Worm (Caenorhabditis elegans): ENCODE results near the gene npr-38.

Gene npr-38

ce11 chrX:6341513-6341912 lies 30.0 kb downstream of the npr-38 start, which contains the start of gene C03B1.7:
TSS of gene C03B1.7 (plus strand) at chrX:6341813.
- TF ChIP-seq nhr-67 (tag; optimal IDR thresholded peaks at IDR 0.05) (no peak), nhr-77 (tag; optimal IDR thresholded peaks at IDR 0.05) (no peak), pha-4 (tag; optimal IDR thresholded peaks at IDR 0.05) (no peak), lsy-12 (tag; optimal IDR thresholded peaks at IDR 0.05) (no peak), unc-62 (GFP tag; optimal IDR thresholded peaks at IDR 0.05) (no peak), ztf-11 (tag; optimal IDR thresholded peaks at IDR 0.05) (no peak), egl-5 (tag; optimal IDR thresholded peaks at IDR 0.05) (no peak), sea-2 (GFP tag; optimal IDR thresholded peaks at IDR 0.05) (no peak), nfya-1 (tag; optimal IDR thresholded peaks at IDR 0.05; ENCODE audit: insufficient read depth) (no peak), lin-39 (tag; optimal IDR thresholded peaks at IDR 0.05) (no peak)

ce11 chrX:6345785-6346184 lies 34.3 kb downstream of the npr-38 start:
- no peak for TF ChIP-seq tbx-2 (tag; optimal IDR thresholded peaks at IDR 0.05)
- TF ChIP-seq nhr-11 (tag; optimal IDR thresholded peaks at IDR 0.05) = no peak
- no peak for TF ChIP-seq eor-1 (tag; optimal IDR thresholded peaks at IDR 0.05)
- TF ChIP-seq fkh-10 (GFP tag; optimal IDR thresholded peaks at IDR 0.05) = no peak
- TF ChIP-seq mdl-1 (tag; optimal IDR thresholded peaks at IDR 0.05) = no peak
- TF ChIP-seq fos-1 (tag; optimal IDR thresholded peaks at IDR 0.05) = no peak

ce11 chrX:6347013-6347412 lies 35.5 kb downstream of the npr-38 start, which contains the start of gene C03B1.9:
TSS of gene C03B1.9 (minus strand) at chrX:6347113.
- TF ChIP-seq mml-1 (tag; optimal IDR thresholded peaks at IDR 0.05) = no peak
- TF ChIP-seq ceh-28 (tag; optimal IDR thresholded peaks at IDR 0.05) = no peak
- no peak for TF ChIP-seq ztf-11 (tag; optimal IDR thresholded peaks at IDR 0.05)
- no peak for TF ChIP-seq egl-5 (tag; optimal IDR thresholded peaks at IDR 0.05)
- TF ChIP-seq ztf-4 (tag; optimal IDR thresholded peaks at IDR 0.05) = no peak
- TF ChIP-seq nfya-1 (tag; optimal IDR thresholded peaks at IDR 0.05; ENCODE audit: insufficient read depth) = no peak
- TF ChIP-seq daf-12 (tag; optimal IDR thresholded peaks at IDR 0.05) = no peak
- no peak for TF ChIP-seq eor-1 (tag; optimal IDR thresholded peaks at IDR 0.05)
- TF ChIP-seq pqm-1 (tag; optimal IDR thresholded peaks at IDR 0.05) = no peak
- TF ChIP-seq jun-1 (tag; optimal IDR thresholded peaks at IDR 0.05) = no peak
- TF ChIP-seq lsy-12 (tag; optimal IDR thresholded peaks at IDR 0.05) = no peak
- TF ChIP-seq mdl-1 (tag; optimal IDR thresholded peaks at IDR 0.05) = no peak
- TF ChIP-seq nhr-237 (tag; optimal IDR thresholded peaks at IDR 0.05) = no peak
- TF ChIP-seq nhr-28 (tag; optimal IDR thresholded peaks at IDR 0.05) = no peak
- TF ChIP-seq fkh-10 (GFP tag; optimal IDR thresholded peaks at IDR 0.05) = no peak
- TF ChIP-seq egl-27 (tag; optimal IDR thresholded peaks at IDR 0.05) = no peak

ce11 chrX:6350016-6350415 lies 38.5 kb downstream of the npr-38 start, which contains the start of gene C03B1.6:
TSS of gene C03B1.6 (plus strand) at chrX:6350316.
- TF ChIP-seq unc-62 (GFP tag; optimal IDR thresholded peaks at IDR 0.05) (no peak), nhr-76 (tag; optimal IDR thresholded peaks at IDR 0.05) (no peak), nhr-28 (tag; optimal IDR thresholded peaks at IDR 0.05) (no peak), nhr-12 (tag; optimal IDR thresholded peaks at IDR 0.05) (no peak), egl-5 (tag; optimal IDR thresholded peaks at IDR 0.05) (no peak), elt-2 (tag; optimal IDR thresholded peaks at IDR 0.05) (no peak), ztf-4 (tag; optimal IDR thresholded peaks at IDR 0.05) (no peak)

ce11 chrX:6353763-6354162 lies 42.3 kb downstream of the npr-38 start:
- TF ChIP-seq fos-1 (tag; optimal IDR thresholded peaks at IDR 0.05) (no peak), pqm-1 (tag; optimal IDR thresholded peaks at IDR 0.05) (peak; percentile 45)

- TF ChIP-seq unc-62 (GFP tag; optimal IDR thresholded peaks at IDR 0.05) (no peak), fkh-10 (GFP tag; optimal IDR thresholded peaks at IDR 0.05) (no peak), fos-1 (tag; optimal IDR thresholded peaks at IDR 0.05) (no peak), lin-15B (tag; optimal IDR thresholded peaks at IDR 0.05) (no peak), unc-39 (tag; optimal IDR thresholded peaks at IDR 0.05) (no peak), fkh-2 (tag; optimal IDR thresholded peaks at IDR 0.05) (no peak), tbx-2 (tag; optimal IDR thresholded peaks at IDR 0.05) (no peak), ztf-11 (tag; optimal IDR thresholded peaks at IDR 0.05) (no peak), nhr-23 (tag; optimal IDR thresholded peaks at IDR 0.05) (no peak), nhr-77 (tag; optimal IDR thresholded peaks at IDR 0.05) (no peak), hmg-11 (tag; optimal IDR thresholded peaks at IDR 0.05) (no peak), pqm-1 (tag; optimal IDR thresholded peaks at IDR 0.05) (no peak), nhr-12 (tag; optimal IDR thresholded peaks at IDR 0.05) (no peak), eor-1 (tag; optimal IDR thresholded peaks at IDR 0.05) (no peak)
These were observed 43.6 kb downstream of the npr-38 start, which contains the start of gene C03B1.5 for ce11 chrX:6355030-6355635. TSS of gene C03B1.5 (plus strand) at chrX:6355585.
